Worm (Caenorhabditis elegans): ENCODE data around the gene F14H8.5.

The F14H8.5 gene

ce11 chrV:15004800-15005199 lies 16.0 kb upstream of the F14H8.5 start, which contains the start of gene hrde-2:
Gene hrde-2, plus strand, starts transcription at chrV:15005100.
- TF ChIP-seq F13C5.2 (tag; optimal IDR thresholded peaks at IDR 0.05), result no peak
- no peak for TF ChIP-seq hnd-1 (tag; optimal IDR thresholded peaks at IDR 0.05)
- no peak for TF ChIP-seq ets-7 (tag; optimal IDR thresholded peaks at IDR 0.05)
- no peak for TF ChIP-seq pes-1 (GFP tag; IDR thresholded peaks at IDR 0.05)
- TF ChIP-seq ceh-36 (tag; optimal IDR thresholded peaks at IDR 0.05), result no peak
- no peak for TF ChIP-seq sea-1 (GFP tag; conservative IDR thresholded peaks at IDR 0.05)
- no peak for TF ChIP-seq ama-1 (optimal IDR thresholded peaks at IDR 0.05)
- no peak for TF ChIP-seq hmg-4 (GFP tag; optimal IDR thresholded peaks at IDR 0.05)
- TF ChIP-seq aly-1 (tag; optimal IDR thresholded peaks at IDR 0.05), result no peak
- no peak for TF ChIP-seq ceh-13 (GFP tag; optimal IDR thresholded peaks at IDR 0.05)
- no peak for TF ChIP-seq flt-1 (GFP tag; IDR thresholded peaks at IDR 0.05)
- no peak for TF ChIP-seq tra-4 (tag; optimal IDR thresholded peaks at IDR 0.05)

ce11 chrV:15011560-15011959 lies 9.3 kb upstream of the F14H8.5 start, which contains the start of gene nmr-2:
Gene nmr-2, minus strand, starts transcription at chrV:15011660.
- no peak for TF ChIP-seq tbx-37 (GFP tag; conservative IDR thresholded peaks at IDR 0.05)
- no peak for TF ChIP-seq hnd-1 (tag; optimal IDR thresholded peaks at IDR 0.05)
- TF ChIP-seq hmbx-1 (tag; optimal IDR thresholded peaks at IDR 0.05), result no peak
- TF ChIP-seq ceh-36 (tag; optimal IDR thresholded peaks at IDR 0.05), result no peak
- TF ChIP-seq flt-1 (GFP tag; IDR thresholded peaks at IDR 0.05), result no peak
- no peak for TF ChIP-seq ama-1 (optimal IDR thresholded peaks at IDR 0.05)
- TF ChIP-seq F13C5.2 (tag; optimal IDR thresholded peaks at IDR 0.05), result no peak
- TF ChIP-seq ceh-13 (GFP tag; optimal IDR thresholded peaks at IDR 0.05), result no peak

DNA sequence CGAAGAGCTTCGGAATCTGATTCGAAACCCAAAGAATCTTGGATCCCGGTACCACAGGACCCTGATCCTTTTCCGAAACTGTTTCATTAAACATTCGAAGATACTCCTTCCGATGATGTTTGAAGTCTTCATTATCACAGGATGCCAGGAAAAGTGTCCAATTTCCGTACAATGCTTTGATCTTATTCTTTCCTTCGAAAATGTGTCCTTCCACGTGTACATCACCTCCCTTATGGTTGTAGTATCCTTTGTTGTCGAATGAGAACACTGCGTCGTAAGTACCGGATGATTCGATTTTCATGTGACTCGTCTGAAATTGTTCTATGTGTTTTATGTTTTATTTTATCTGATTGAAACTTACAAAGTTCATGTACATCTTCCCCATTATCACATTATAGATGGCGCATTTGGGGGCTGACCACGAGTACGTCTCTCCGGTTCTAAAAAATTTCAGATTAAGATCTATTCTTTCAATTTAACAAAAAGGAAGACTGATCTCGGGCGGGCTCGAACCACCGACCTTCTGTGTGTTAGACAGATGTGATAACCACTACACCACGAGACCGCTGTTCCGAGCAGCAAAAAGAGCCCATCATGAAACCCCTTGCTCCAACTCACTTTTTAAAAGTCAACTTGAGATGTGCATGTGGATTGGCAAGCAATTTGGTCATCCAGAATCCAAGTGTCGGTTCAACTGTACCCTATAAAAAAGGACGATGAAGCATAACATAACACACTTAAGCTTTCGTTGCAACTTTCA lies 8.1 kb upstream of the F14H8.5 start:
- TF ChIP-seq ceh-36 (tag; optimal IDR thresholded peaks at IDR 0.05) (no peak), scrt-1 (GFP tag; IDR thresholded peaks at IDR 0.05) (no peak)

- no peak for TF ChIP-seq sea-1 (GFP tag; conservative IDR thresholded peaks at IDR 0.05)
- TF ChIP-seq tbx-37 (GFP tag; conservative IDR thresholded peaks at IDR 0.05), result no peak
- TF ChIP-seq ama-1 (optimal IDR thresholded peaks at IDR 0.05), result no peak
- no peak for TF ChIP-seq hnd-1 (tag; optimal IDR thresholded peaks at IDR 0.05)
- TF ChIP-seq tbx-11 (GFP tag; IDR thresholded peaks at IDR 0.05), result no peak
- no peak for TF ChIP-seq hmg-4 (GFP tag; optimal IDR thresholded peaks at IDR 0.05)
- TF ChIP-seq pes-1 (GFP tag; IDR thresholded peaks at IDR 0.05), result no peak
- TF ChIP-seq flt-1 (GFP tag; IDR thresholded peaks at IDR 0.05), result no peak
- no peak for TF ChIP-seq scrt-1 (GFP tag; IDR thresholded peaks at IDR 0.05)
- no peak for TF ChIP-seq ceh-13 (GFP tag; optimal IDR thresholded peaks at IDR 0.05)
- no peak for TF ChIP-seq hmbx-1 (tag; optimal IDR thresholded peaks at IDR 0.05)
- no peak for TF ChIP-seq B0310.2 (tag; optimal IDR thresholded peaks at IDR 0.05)
- no peak for TF ChIP-seq F13C5.2 (tag; optimal IDR thresholded peaks at IDR 0.05)
These were observed 7.5 kb upstream of the F14H8.5 start for ce11 chrV:15013328-15013727.

- TF ChIP-seq scrt-1 (GFP tag; IDR thresholded peaks at IDR 0.05), result no peak
- TF ChIP-seq ets-7 (tag; optimal IDR thresholded peaks at IDR 0.05), result no peak
These were observed 6.7 kb upstream of the F14H8.5 start, which contains the start of gene obr-2 for ce11 chrV:15014164-15014563. Gene obr-2, minus strand, starts transcription at chrV:15014264.

DNA sequence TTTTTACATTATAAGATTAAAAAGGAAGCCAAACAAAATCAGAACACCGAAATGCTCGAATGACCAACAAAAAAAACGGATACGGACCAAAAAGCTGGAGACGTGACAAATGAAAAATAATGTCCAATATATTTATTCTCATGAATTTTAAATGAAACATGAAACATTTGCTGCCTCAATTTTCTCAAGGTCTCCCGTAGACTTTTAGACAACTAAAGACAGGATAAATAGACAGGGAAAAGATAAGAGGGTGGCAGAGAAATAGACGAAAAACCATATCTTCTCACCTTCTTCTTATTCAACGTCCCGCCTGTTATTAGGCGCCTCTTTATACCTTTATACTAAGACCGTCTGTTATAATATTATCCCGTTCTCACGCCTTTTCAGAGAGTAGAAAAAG lies 5.0 kb upstream of the F14H8.5 start:
- no peak for TF ChIP-seq B0310.2 (tag; optimal IDR thresholded peaks at IDR 0.05)
- TF ChIP-seq scrt-1 (GFP tag; IDR thresholded peaks at IDR 0.05), result no peak
- no peak for TF ChIP-seq ets-7 (tag; optimal IDR thresholded peaks at IDR 0.05)
- no peak for TF ChIP-seq flt-1 (GFP tag; IDR thresholded peaks at IDR 0.05)
- TF ChIP-seq ceh-36 (tag; optimal IDR thresholded peaks at IDR 0.05), result no peak
- no peak for TF ChIP-seq hmg-4 (GFP tag; optimal IDR thresholded peaks at IDR 0.05)
- TF ChIP-seq ama-1 (optimal IDR thresholded peaks at IDR 0.05), result no peak
- TF ChIP-seq aly-1 (tag; optimal IDR thresholded peaks at IDR 0.05), result no peak
- TF ChIP-seq hnd-1 (tag; optimal IDR thresholded peaks at IDR 0.05), result no peak
- no peak for TF ChIP-seq pes-1 (GFP tag; IDR thresholded peaks at IDR 0.05)
- no peak for TF ChIP-seq hmbx-1 (tag; optimal IDR thresholded peaks at IDR 0.05)

DNA sequence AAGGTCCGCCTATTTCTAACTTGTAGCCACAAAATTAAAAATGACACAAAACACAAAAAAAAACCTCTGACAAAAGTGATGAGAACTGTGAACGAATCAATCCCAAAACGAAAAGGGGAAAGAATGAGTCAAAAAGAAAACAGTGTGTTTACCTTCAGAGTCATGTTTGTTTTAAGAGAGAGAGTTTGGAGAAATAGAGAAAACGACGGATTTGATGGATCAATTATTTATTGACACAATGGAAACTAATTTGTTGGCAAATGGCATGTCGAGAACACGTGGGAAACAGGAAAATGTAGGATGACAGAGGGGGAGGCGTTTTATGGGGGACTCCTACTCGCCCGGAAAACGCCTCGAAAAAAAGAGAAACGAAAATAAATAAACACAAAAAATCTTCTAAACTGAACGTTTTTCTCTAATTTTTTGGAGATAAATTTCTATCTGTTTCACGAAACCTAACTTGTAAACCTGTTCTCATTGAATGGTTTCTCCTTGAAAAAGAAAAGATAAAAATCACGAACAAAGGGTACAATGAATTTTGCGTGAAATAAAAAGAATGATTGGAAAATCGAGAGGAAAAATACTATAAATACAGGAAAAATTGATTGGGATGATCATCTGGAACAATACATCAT lies 3.9 kb upstream of the F14H8.5 start:
- TF ChIP-seq flt-1 (GFP tag; IDR thresholded peaks at IDR 0.05), result no peak
- no peak for TF ChIP-seq ceh-13 (GFP tag; optimal IDR thresholded peaks at IDR 0.05)
- no peak for TF ChIP-seq hmbx-1 (tag; optimal IDR thresholded peaks at IDR 0.05)
- TF ChIP-seq hnd-1 (tag; optimal IDR thresholded peaks at IDR 0.05), result no peak
- no peak for TF ChIP-seq ceh-36 (tag; optimal IDR thresholded peaks at IDR 0.05)
- no peak for TF ChIP-seq hmg-4 (GFP tag; optimal IDR thresholded peaks at IDR 0.05)
- TF ChIP-seq ama-1 (optimal IDR thresholded peaks at IDR 0.05), result no peak
- TF ChIP-seq scrt-1 (GFP tag; IDR thresholded peaks at IDR 0.05), result no peak
- TF ChIP-seq tbx-11 (GFP tag; IDR thresholded peaks at IDR 0.05), result no peak
- TF ChIP-seq tra-4 (tag; optimal IDR thresholded peaks at IDR 0.05), result no peak
- no peak for TF ChIP-seq F13C5.2 (tag; optimal IDR thresholded peaks at IDR 0.05)
- no peak for TF ChIP-seq aly-1 (tag; optimal IDR thresholded peaks at IDR 0.05)
- no peak for TF ChIP-seq sea-1 (GFP tag; conservative IDR thresholded peaks at IDR 0.05)
- TF ChIP-seq ets-7 (tag; optimal IDR thresholded peaks at IDR 0.05), result no peak

DNA sequence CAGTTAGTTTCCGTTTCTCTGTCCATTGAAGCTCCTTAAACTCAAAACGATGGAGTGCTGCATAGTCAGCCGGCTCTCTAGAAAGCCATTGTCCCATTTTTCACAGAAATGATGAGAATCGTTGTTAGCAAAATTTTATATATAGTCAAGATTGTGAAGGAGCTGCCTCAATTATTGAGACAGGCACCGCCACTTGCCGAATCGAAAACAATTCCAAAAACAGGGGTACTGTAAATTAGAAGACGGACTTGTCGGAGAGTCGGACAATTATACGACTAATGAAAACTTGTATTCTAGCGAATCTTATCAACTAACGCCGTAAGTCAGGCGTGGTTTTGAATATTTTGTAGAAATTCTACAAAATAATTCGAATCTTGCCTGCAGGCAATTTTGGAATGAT lies 603 bp upstream of the F14H8.5 start, which contains the start of gene F14H8.2:
TSS of gene F14H8.2 (minus strand) at position 101 of the 400 bp plus-strand sequence.
- no peak for TF ChIP-seq tbx-37 (GFP tag; conservative IDR thresholded peaks at IDR 0.05)
- no peak for TF ChIP-seq B0310.2 (tag; optimal IDR thresholded peaks at IDR 0.05)
- TF ChIP-seq ets-7 (tag; optimal IDR thresholded peaks at IDR 0.05), result no peak
- TF ChIP-seq ceh-13 (GFP tag; optimal IDR thresholded peaks at IDR 0.05), result no peak
- no peak for TF ChIP-seq tra-4 (tag; optimal IDR thresholded peaks at IDR 0.05)
- no peak for TF ChIP-seq scrt-1 (GFP tag; IDR thresholded peaks at IDR 0.05)
- TF ChIP-seq F13C5.2 (tag; optimal IDR thresholded peaks at IDR 0.05), result no peak
- TF ChIP-seq hnd-1 (tag; optimal IDR thresholded peaks at IDR 0.05), result no peak
- no peak for TF ChIP-seq hmbx-1 (tag; optimal IDR thresholded peaks at IDR 0.05)
- TF ChIP-seq tbx-11 (GFP tag; IDR thresholded peaks at IDR 0.05), result no peak
- no peak for TF ChIP-seq ceh-36 (tag; optimal IDR thresholded peaks at IDR 0.05)
- TF ChIP-seq sea-1 (GFP tag; conservative IDR thresholded peaks at IDR 0.05), result no peak
- TF ChIP-seq pes-1 (GFP tag; IDR thresholded peaks at IDR 0.05), result no peak
- no peak for TF ChIP-seq flt-1 (GFP tag; IDR thresholded peaks at IDR 0.05)
- no peak for TF ChIP-seq hmg-4 (GFP tag; optimal IDR thresholded peaks at IDR 0.05)
- TF ChIP-seq ama-1 (optimal IDR thresholded peaks at IDR 0.05), result no peak
